Fruit fly (Drosophila melanogaster) whole organism, embryonic: ENCODE data around the gene CG3679.
A peak's percentile ranks its signal among the peaks of the same experiment; 100 is the strongest.

Experiments used
- Awh ChIP-seq: fragments of 200-800 bp; sonication (Bioruptor generic); IDR thresholded peaks from 2 replicates; pipeline ENCODE4, ENCODE4 v1.3.6; 2022; ENCODE audit warnings: missing biosample characterization, missing genetic modification characterization
- Bteb2 ChIP-seq: fragments of 200-800 bp; sonication (Bioruptor generic); optimal IDR thresholded peaks from 2 replicates; lab custom pipeline; 2016; ENCODE audit warnings: missing biosample characterization, missing genetic modification characterization
- CG10543 ChIP-seq: fragments of 200-800 bp; sonication (Bioruptor generic); optimal IDR thresholded peaks from 3 replicates; lab custom pipeline; 2017; ENCODE audit warnings: missing biosample characterization, mild to moderate bottlenecking, missing genetic modification characterization, moderate library complexity
- CG11085 ChIP-seq: fragments of 200-800 bp; sonication (Bioruptor generic); IDR thresholded peaks from 2 replicates; pipeline ENCODE4 v1.3.6; 2022; ENCODE audit warnings: missing biosample characterization, missing genetic modification characterization
- CG12942 ChIP-seq: fragments of 200-800 bp; sonication (Bioruptor generic); optimal IDR thresholded peaks from 3 replicates; lab custom pipeline; 2016; ENCODE audit warnings: missing biosample characterization, missing genetic modification characterization
- CG13123 ChIP-seq: fragments of 200-800 bp; sonication (Bioruptor generic); optimal IDR thresholded peaks from 2 replicates; lab custom pipeline; 2016; ENCODE audit warnings: missing biosample characterization, missing genetic modification characterization
- CG13296 ChIP-seq: fragments of 200-800 bp; sonication (Bioruptor generic); optimal IDR thresholded peaks from 3 replicates; lab custom pipeline; 2018; ENCODE audit warnings: missing biosample characterization, mild to moderate bottlenecking, missing genetic modification characterization
- CG14441 ChIP-seq: fragments of 200-800 bp; sonication (Bioruptor generic); IDR thresholded peaks from 2 replicates; pipeline ENCODE4 v1.3.6; 2022; ENCODE audit warnings: missing biosample characterization, missing genetic modification characterization
- CG17328 ChIP-seq: fragments of 200-800 bp; sonication (Bioruptor generic); IDR thresholded peaks from 2 replicates; pipeline ENCODE4 v1.3.6; 2022; ENCODE audit warnings: missing biosample characterization, missing genetic modification characterization
- CG2889 ChIP-seq: fragments of 200-800 bp; sonication (Bioruptor generic); IDR thresholded peaks from 3 replicates; pipeline ENCODE4 v1.3.6; 2022; ENCODE audit warnings: missing biosample characterization, missing genetic modification characterization
- CG31224 ChIP-seq: fragments of 200-800 bp; sonication (Bioruptor generic); IDR thresholded peaks from 2 replicates; pipeline ENCODE4 v1.3.6; 2022; ENCODE audit warnings: missing biosample characterization, missing genetic modification characterization
- CG31365 ChIP-seq: fragments of 200-800 bp; sonication (Bioruptor generic); optimal IDR thresholded peaks from 2 replicates; lab custom pipeline; 2018; ENCODE audit warnings: missing biosample characterization, mild to moderate bottlenecking, missing genetic modification characterization
- CG32772 ChIP-seq: fragments of 200-800 bp; sonication (Bioruptor generic); IDR thresholded peaks from 2 replicates; pipeline ENCODE4 v1.3.6; 2022; ENCODE audit warnings: missing biosample characterization, missing genetic modification characterization
- CG3838 ChIP-seq: fragments of 200-800 bp; sonication (Bioruptor generic); optimal IDR thresholded peaks from 3 replicates; lab custom pipeline; 2016; ENCODE audit warnings: missing biosample characterization, missing genetic modification characterization
- CG4282 ChIP-seq: fragments of 200-800 bp; sonication (Bioruptor generic); optimal IDR thresholded peaks from 2 replicates; lab custom pipeline; 2016; ENCODE audit warnings: missing biosample characterization, missing genetic modification characterization
- CG4617 ChIP-seq: fragments of 200-800 bp; sonication (Bioruptor generic); optimal IDR thresholded peaks from 3 replicates; lab custom pipeline; 2016; ENCODE audit warnings: missing biosample characterization, missing genetic modification characterization, borderline replicate concordance
- CG6254 ChIP-seq: fragments of 200-800 bp; sonication (Bioruptor generic); optimal IDR thresholded peaks from 3 replicates; lab custom pipeline; 2017; ENCODE audit warnings: mild to moderate bottlenecking, missing biosample characterization, missing genetic modification reagents, missing genetic modification characterization
- CG6854 ChIP-seq: fragments of 200-800 bp; sonication (Bioruptor generic); optimal IDR thresholded peaks from 3 replicates; lab custom pipeline; 2017; ENCODE audit warnings: missing biosample characterization, mild to moderate bottlenecking, missing genetic modification characterization
- CG7372 ChIP-seq: fragments of 200-800 bp; sonication (Bioruptor generic); IDR thresholded peaks from 2 replicates; pipeline ENCODE4 v1.3.6; 2022; ENCODE audit warnings: missing biosample characterization, missing genetic modification characterization
- CG9437 ChIP-seq: fragments of 200-800 bp; sonication (Bioruptor generic); optimal IDR thresholded peaks from 2 replicates; lab custom pipeline; 2018; ENCODE audit warnings: missing biosample characterization, mild to moderate bottlenecking, missing genetic modification characterization
- CG9609 ChIP-seq: fragments of 200-800 bp; sonication (Bioruptor generic); optimal IDR thresholded peaks from 3 replicates; lab custom pipeline; 2016; ENCODE audit warnings: missing biosample characterization, missing genetic modification characterization
- D19A ChIP-seq: fragments of 200-800 bp; optimal IDR thresholded peaks from 3 replicates; lab custom pipeline; 2019; ENCODE audit warnings: missing biosample characterization, mild to moderate bottlenecking, missing genetic modification characterization, moderate library complexity
- Dp ChIP-seq: fragments of 200-800 bp; sonication (Bioruptor generic); optimal IDR thresholded peaks from 2 replicates; lab custom pipeline; 2018; ENCODE audit warnings: missing biosample characterization, mild to moderate bottlenecking, missing genetic modification characterization, moderate library complexity
- Eip74EF ChIP-seq, 2 experiments: fragments of 200-800 bp in 1 of 2; fragments of >200 bp in 1 of 2; sonication (Bioruptor generic) in 1 of 2; optimal IDR thresholded peaks; 2 replicates each; lab custom pipeline; 2017 to 2019; ENCODE audit warnings: missing biosample characterization in 2 of 2, missing genetic modification characterization in 2 of 2, mild to moderate bottlenecking in 1 of 2, moderate library complexity in 1 of 2
- Ets97D ChIP-seq: fragments of 200-800 bp; sonication (Bioruptor generic); optimal IDR thresholded peaks from 3 replicates; lab custom pipeline; 2016; ENCODE audit warnings: missing biosample characterization, missing genetic modification characterization
- HmgZ ChIP-seq: fragments of 200-800 bp; sonication (Bioruptor generic); optimal IDR thresholded peaks from 2 replicates; lab custom pipeline; 2018; ENCODE audit warnings: missing biosample characterization, mild to moderate bottlenecking, missing genetic modification characterization
- Nf-YB ChIP-seq: fragments of 200-800 bp; sonication (Bioruptor generic); optimal IDR thresholded peaks from 3 replicates; lab custom pipeline; 2019; ENCODE audit warnings: missing biosample characterization, mild to moderate bottlenecking, missing genetic modification characterization, moderate library complexity
- Oli ChIP-seq: fragments of 200-800 bp; sonication (Bioruptor generic); optimal IDR thresholded peaks from 2 replicates; lab custom pipeline; 2018; ENCODE audit warnings: missing biosample characterization, mild to moderate bottlenecking, missing genetic modification characterization, moderate library complexity
- Sin3A ChIP-seq: fragments of >200 bp; optimal IDR thresholded peaks from 2 replicates; lab custom pipeline; 2018
- Sox100B ChIP-seq: fragments of 200-800 bp; sonication (Bioruptor generic); optimal IDR thresholded peaks from 3 replicates; lab custom pipeline; 2018; ENCODE audit warnings: missing biosample characterization, mild to moderate bottlenecking, missing genetic modification characterization
- Tbp ChIP-seq: fragments of >200 bp; optimal IDR thresholded peaks from 2 replicates; lab custom pipeline; 2018; ENCODE audit warnings: missing biosample characterization, missing genetic modification characterization
- Vsx1 ChIP-seq: fragments of 200-800 bp; sonication (Bioruptor generic); optimal IDR thresholded peaks from 2 replicates; lab custom pipeline; 2017; ENCODE audit warnings: missing biosample characterization, mild to moderate bottlenecking, missing genetic modification characterization, missing genetic modification reagents
- amos ChIP-seq: fragments of 200-800 bp; sonication (Bioruptor generic); IDR thresholded peaks from 2 replicates; pipeline ENCODE4 v1.3.6; 2022; ENCODE audit warnings: missing biosample characterization, missing genetic modification characterization; ENCODE audit not compliant: partially characterized antibody
- ato ChIP-seq: fragments of 200-800 bp; sonication (Bioruptor generic); IDR thresholded peaks from 2 replicates; pipeline ENCODE4 v1.3.6; 2022; ENCODE audit warnings: missing biosample characterization, missing genetic modification characterization; ENCODE audit not compliant: partially characterized antibody
- cg ChIP-seq: fragments of 200-800 bp; sonication (Bioruptor generic); optimal IDR thresholded peaks from 3 replicates; lab custom pipeline; 2019; ENCODE audit warnings: missing biosample characterization, mild to moderate bottlenecking, missing genetic modification characterization, moderate library complexity
- corto ChIP-seq: fragments of 200-800 bp; sonication (Bioruptor generic); optimal IDR thresholded peaks from 2 replicates; lab custom pipeline; 2016; ENCODE audit warnings: missing biosample characterization, mild to moderate bottlenecking, missing genetic modification characterization, moderate library complexity
- dmrt11E ChIP-seq: fragments of 200-800 bp; sonication (Bioruptor generic); optimal IDR thresholded peaks from 3 replicates; lab custom pipeline; 2018; ENCODE audit warnings: missing biosample characterization, mild to moderate bottlenecking, missing genetic modification characterization, moderate library complexity
- exex ChIP-seq: fragments of 200-800 bp; sonication (Bioruptor generic); optimal IDR thresholded peaks from 4 replicates; lab custom pipeline; 2018; ENCODE audit warnings: missing biosample characterization, mild to moderate bottlenecking, missing genetic modification characterization, moderate library complexity
- ind ChIP-seq: fragments of 200-800 bp; sonication (Bioruptor generic); optimal IDR thresholded peaks from 3 replicates; lab custom pipeline; 2016; ENCODE audit warnings: missing biosample characterization, missing genetic modification characterization
- lmd ChIP-seq: fragments of 200-800 bp; sonication (Bioruptor generic); IDR thresholded peaks from 2 replicates; pipeline ENCODE4 v1.3.6; 2022; ENCODE audit warnings: missing biosample characterization, missing genetic modification characterization
- nau ChIP-seq: fragments of 200-800 bp; sonication (Bioruptor generic); optimal IDR thresholded peaks from 3 replicates; lab custom pipeline; 2017; ENCODE audit warnings: missing biosample characterization, mild to moderate bottlenecking, missing genetic modification characterization, missing genetic modification reagents
- pita ChIP-seq: fragments of 200-800 bp; sonication (Bioruptor generic); optimal IDR thresholded peaks from 2 replicates; lab custom pipeline; 2017; ENCODE audit warnings: missing biosample characterization, mild to moderate bottlenecking, missing genetic modification characterization
- ro ChIP-seq: fragments of 200-800 bp; sonication (Bioruptor generic); IDR thresholded peaks from 2 replicates; pipeline ENCODE4 v1.3.6; 2022; ENCODE audit warnings: missing biosample characterization, missing genetic modification characterization
- run ChIP-seq: fragments of 200-800 bp; sonication (Bioruptor generic); optimal IDR thresholded peaks from 3 replicates; lab custom pipeline; 2018; ENCODE audit warnings: missing biosample characterization, mild to moderate bottlenecking, missing genetic modification characterization
- sens ChIP-seq: fragments of 200-800 bp; sonication (Bioruptor generic); peaks from one replicate; lab custom pipeline; 2016; ENCODE audit warnings: missing biosample characterization, missing genetic modification characterization
- tap ChIP-seq: fragments of 200-800 bp; optimal IDR thresholded peaks from 3 replicates; lab custom pipeline; 2019; ENCODE audit warnings: missing biosample characterization, mild to moderate bottlenecking, missing genetic modification characterization, moderate library complexity
- wor ChIP-seq: fragments of 200-800 bp; sonication (Bioruptor generic); IDR thresholded peaks from 2 replicates; pipeline ENCODE4 v1.3.6; 2022; ENCODE audit warnings: missing biosample characterization, missing genetic modification characterization
- yki ChIP-seq: fragments of >200 bp; optimal IDR thresholded peaks from 3 replicates; lab custom pipeline; 2018
- zen2 ChIP-seq: fragments of 200-800 bp; sonication (Bioruptor generic); IDR thresholded peaks from 3 replicates; pipeline ENCODE4 v1.3.6; 2022; ENCODE audit warnings: missing biosample characterization, missing genetic modification characterization; ENCODE audit not compliant: partially characterized antibody
- zfh1 ChIP-seq: fragments of 200-800 bp; sonication (Bioruptor generic); IDR thresholded peaks from 3 replicates; pipeline ENCODE4 v1.3.6; 2022; ENCODE audit warnings: missing biosample characterization, missing genetic modification characterization

The CG3679 gene

dm6 chrX:16320197-16320921 lies 16.7 kb downstream of the CG3679 start, which contains the start of gene Cyp1 (continued):
- TF ChIP-seq Dp (GFP tag; lab: Kevin White, UChicago) (peak; percentile 51), CG4617 (no peak), lmd (GFP tag; lab: Robert Waterston, UW) (peak; percentile 55), Tbp (GFP tag; lab: Kevin White, UChicago) (no peak), corto (GFP tag; lab: Kevin White, UChicago) (no peak), ind (GFP tag; lab: Kevin White, UChicago) (peak; percentile 11), Awh (GFP tag; lab: Robert Waterston, UW) (0 out of 2 replicates have a peak, but pooled peaks have one; percentile 33), nau (GFP tag; lab: Kevin White, UChicago) (no peak), CG6254 (GFP tag; lab: Kevin White, UChicago) (no peak), amos (peak; percentile 90), CG14441 (GFP tag; lab: Robert Waterston, UW) (peak; percentile 63), CG31365 (tag; lab: Kevin White, UChicago) (no peak), Sin3A (lab: Kevin White, UChicago) (no peak), CG2889 (GFP tag; lab: Robert Waterston, UW) (no peak; the same call in 2 of the 3 replicates), ro (GFP tag; lab: Robert Waterston, UW) (no peak), Bteb2 (GFP tag; lab: Kevin White, UChicago) (no peak), Sox100B (GFP tag; lab: Kevin White, UChicago) (peak; percentile 32), CG4282 (GFP tag; lab: Kevin White, UChicago) (no peak), CG3838 (GFP tag; lab: Kevin White, UChicago) (no peak), CG17328 (GFP tag; lab: Robert Waterston, UW) (no peak), CG10543 (GFP tag; lab: Kevin White, UChicago) (no peak), Ets97D (peak; percentile 86), pita (GFP tag; lab: Kevin White, UChicago) (no peak), D19A (tag; lab: Kevin White, UChicago) (no peak), Oli (tag; lab: Kevin White, UChicago) (no peak), CG6854 (no peak), Nf-YB (no peak), CG9609 (GFP tag; lab: Kevin White, UChicago) (no peak), zfh1 (GFP tag; lab: Robert Waterston, UW) (peak; percentile 70; the same call in 2 of the 3 replicates), HmgZ (tag; lab: Kevin White, UChicago) (peak; percentile 24), CG13296 (GFP tag; lab: Kevin White, UChicago) (no peak), wor (no peak), Eip74EF (GFP tag; optimal IDR thresholded peaks at IDR 0.05; lab: Kevin White, UChicago) (no peak), CG7372 (GFP tag; lab: Robert Waterston, UW) (peak; percentile 38; the same call in 1 of the 2 replicates), yki (no peak), ato (peak; percentile 82), CG9437 (GFP tag; lab: Kevin White, UChicago) (no peak), CG31224 (peak; percentile 30; the same call in 1 of the 2 replicates), CG13123 (GFP tag; lab: Kevin White, UChicago) (no peak), run (tag; lab: Kevin White, UChicago) (no peak), Vsx1 (no peak), cg (GFP tag; lab: Kevin White, UChicago) (no peak), sens (GFP tag; lab: Kevin White, UChicago) (peak; percentile 88), exex (tag; lab: Kevin White, UChicago) (no peak), dmrt11E (peak; percentile 23), CG12942 (GFP tag; lab: Kevin White, UChicago) (no peak), CG32772 (peak; percentile 32; the same call in 1 of the 2 replicates), zen2 (GFP tag; lab: Robert Waterston, UW) (peak; percentile 64; the same call in 2 of the 3 replicates), CG11085 (no peak), tap (no peak)
